Fruit fly (Drosophila melanogaster) whole organism: ENCODE measurements around the gene CG9119.

ENCODE experiments used
- CG8478 ChIP-seq: fragments of >200 bp; optimal IDR thresholded peaks from 2 replicates; lab custom pipeline; 2018; ENCODE audit warnings: inconsistent platforms
- EcR ChIP-seq, 2 experiments: fragments of >200 bp; optimal IDR thresholded peaks; 2 replicates each; lab custom pipeline; 2017; ENCODE audit warnings: missing biosample characterization in 2 of 2, missing genetic modification characterization in 2 of 2, missing genetic modification reagents in 2 of 2
- pan ChIP-seq: fragments of >200 bp; optimal IDR thresholded peaks from 2 replicates; lab custom pipeline; 2017
- psq ChIP-seq: fragments of >200 bp; optimal IDR thresholded peaks from 2 replicates; lab custom pipeline; 2017
- usp ChIP-seq: fragments of >200 bp; optimal IDR thresholded peaks from 2 replicates; lab custom pipeline; 2017; ENCODE audit warnings: missing biosample characterization, missing genetic modification characterization, mixed read lengths

DNA sequence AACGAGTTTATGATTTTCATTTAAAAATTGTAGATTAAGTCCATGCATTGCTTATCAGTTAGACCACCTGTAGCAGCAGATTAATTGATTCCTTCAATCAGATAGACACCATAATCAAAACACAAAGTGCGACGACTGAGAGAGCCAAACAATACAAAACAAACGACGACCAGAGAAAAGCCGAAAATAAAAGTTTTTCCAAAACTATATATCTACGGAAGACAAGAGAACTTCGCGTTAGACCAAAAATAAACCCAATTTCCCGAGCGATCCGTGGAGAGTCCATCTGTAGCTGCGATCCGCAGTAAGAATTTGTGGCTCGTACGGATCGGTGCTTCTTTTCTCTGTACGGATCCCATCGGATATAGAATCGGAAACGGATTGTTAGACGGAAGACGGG lies 30.8 kb upstream of the CG9119 start, which contains the start of gene galene:
- TF ChIP-seq EcR (GFP tag; optimal IDR thresholded peaks at IDR 0.05; lab: Kevin White, UChicago) (no peak), psq (lab: Kevin White, UChicago) (no peak), pan (lab: Kevin White, UChicago) (no peak), usp (GFP tag; lab: Kevin White, UChicago) (no peak), CG8478 (no peak)
